Fruit fly (Drosophila melanogaster) whole organism, embryonic: ENCODE data around the gene CCDC53.

Experiments used
- CG10274 ChIP-seq: fragments of 200-800 bp; sonication (Bioruptor generic); optimal IDR thresholded peaks from 3 replicates; lab custom pipeline; 2017; ENCODE audit warnings: missing biosample characterization, mild to moderate bottlenecking, missing genetic modification characterization
- CG13424 ChIP-seq: fragments of 200-800 bp; sonication (Bioruptor generic); optimal IDR thresholded peaks from 2 replicates; lab custom pipeline; 2019; ENCODE audit warnings: missing biosample characterization, mild to moderate bottlenecking, missing genetic modification characterization, moderate library complexity
- CG15011 ChIP-seq: fragments of 200-800 bp; sonication (Bioruptor generic); optimal IDR thresholded peaks from 3 replicates; lab custom pipeline; 2018; ENCODE audit warnings: missing biosample characterization, mild to moderate bottlenecking, missing genetic modification characterization
- CG17912 ChIP-seq: fragments of 200-800 bp; sonication (Bioruptor generic); optimal IDR thresholded peaks from 2 replicates; lab custom pipeline; 2018; ENCODE audit warnings: missing biosample characterization, mild to moderate bottlenecking, missing genetic modification characterization
- kay ChIP-seq: fragments of 200-800 bp; sonication (Bioruptor generic); optimal IDR thresholded peaks from 2 replicates; lab custom pipeline; 2016; ENCODE audit warnings: missing biosample characterization, missing genetic modification characterization
- lmd ChIP-seq: fragments of 200-800 bp; sonication (Bioruptor generic); IDR thresholded peaks from 2 replicates; pipeline ENCODE4 v1.3.6; 2022; ENCODE audit warnings: missing biosample characterization, missing genetic modification characterization
- pnt ChIP-seq: fragments of 200-800 bp; sonication (Bioruptor generic); optimal IDR thresholded peaks from 3 replicates; lab custom pipeline; 2016; ENCODE audit warnings: missing biosample characterization, missing genetic modification characterization
- wor ChIP-seq: fragments of 200-800 bp; sonication (Bioruptor generic); IDR thresholded peaks from 2 replicates; pipeline ENCODE4 v1.3.6; 2022; ENCODE audit warnings: missing biosample characterization, missing genetic modification characterization

DNA sequence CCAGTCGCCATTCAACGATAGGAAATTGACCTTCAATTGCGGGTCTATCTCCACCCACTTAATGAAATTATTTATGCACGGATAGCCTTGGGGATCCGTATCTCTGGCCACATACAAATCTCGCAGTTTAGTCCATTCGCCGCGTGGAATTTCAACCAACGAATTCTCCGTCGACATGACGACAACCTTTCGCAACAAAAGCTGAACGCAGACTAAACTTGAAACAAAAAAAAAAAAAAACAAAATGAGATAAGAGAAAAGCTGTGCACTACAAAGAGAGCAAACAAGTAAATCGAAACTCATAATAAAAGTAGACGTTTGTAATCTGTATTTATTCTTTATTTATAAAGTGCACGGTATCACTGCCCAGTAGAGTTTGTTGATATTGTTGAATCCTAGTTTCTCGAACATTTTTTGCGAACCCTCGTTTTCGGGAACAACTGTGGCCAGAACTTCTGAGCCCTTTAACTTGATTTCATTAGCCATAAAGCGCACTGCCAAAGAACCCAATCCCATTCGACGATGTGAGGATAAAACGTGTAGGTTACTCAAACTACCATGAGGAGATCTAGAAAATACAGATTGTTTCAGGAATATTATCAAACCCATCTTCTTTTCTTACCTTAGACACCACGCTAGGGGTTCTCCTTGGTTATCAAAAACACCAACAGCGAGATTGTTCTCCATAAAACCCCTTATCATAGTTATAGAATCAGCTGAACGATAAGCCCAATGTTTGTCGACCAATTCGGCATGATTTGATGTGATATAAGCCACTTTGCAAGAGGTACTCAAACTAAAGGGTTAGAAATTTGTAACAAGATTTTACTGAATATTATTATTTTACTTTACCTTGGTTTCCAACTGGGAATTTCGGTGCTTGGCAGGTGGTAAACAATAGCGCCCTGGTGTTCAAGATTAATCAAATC is 31.4 kb upstream of the CCDC53 start, which contains the start of gene CG12560:
- TF ChIP-seq CG13424 (no peak), lmd (GFP tag; lab: Robert Waterston, UW) (no peak), pnt (GFP tag; lab: Kevin White, UChicago) (no peak), CG10274 (no peak), wor (GFP tag; lab: Robert Waterston, UW) (no peak), CG17912 (GFP tag; lab: Kevin White, UChicago) (peak; percentile 20), CG15011 (GFP tag; lab: Kevin White, UChicago) (no peak), kay (GFP tag; lab: Kevin White, UChicago) (no peak)
